Fruit fly (Drosophila melanogaster): ENCODE measurements around the gene CG10055.

CG10055 gene

dm6 chr3R:7138058-7138457 is 48.4 kb downstream of the CG10055 start:
- TF ChIP-seq EcR (GFP tag; optimal IDR thresholded peaks at IDR 0.05): no peak
- TF ChIP-seq CG4496 (GFP tag; IDR thresholded peaks at IDR 0.05): no peak
- TF ChIP-seq CG13204 (GFP tag; optimal IDR thresholded peaks at IDR 0.05): no peak
- no peak for TF ChIP-seq CG32121 (GFP tag; IDR thresholded peaks at IDR 0.05)
- no peak for TF ChIP-seq Pif1A (GFP tag; optimal IDR thresholded peaks at IDR 0.05)
- TF ChIP-seq Snoo (tag; optimal IDR thresholded peaks at IDR 0.05): no peak

dm6 chr3R:7137207-7137606 is 49.3 kb downstream of the CG10055 start:
- no peak for TF ChIP-seq CG15710 (tag; optimal IDR thresholded peaks at IDR 0.05)

- TF ChIP-seq CG8301 (tag; optimal IDR thresholded peaks at IDR 0.05): no peak
- no peak for TF ChIP-seq D1 (tag; optimal IDR thresholded peaks at IDR 0.05)
- TF ChIP-seq Pif1B (GFP tag; optimal IDR thresholded peaks at IDR 0.05): no peak
- TF ChIP-seq gl (tag; optimal IDR thresholded peaks at IDR 0.05): no peak
- TF ChIP-seq CG32121 (GFP tag; IDR thresholded peaks at IDR 0.05): no peak
- TF ChIP-seq Ets98B (GFP tag; IDR thresholded peaks at IDR 0.05): no peak
- no peak for TF ChIP-seq rn (GFP tag; IDR thresholded peaks at IDR 0.05)
- TF ChIP-seq Pif1A (GFP tag; optimal IDR thresholded peaks at IDR 0.05): no peak
- no peak for TF ChIP-seq CG15710 (tag; optimal IDR thresholded peaks at IDR 0.05)
- no peak for TF ChIP-seq CG4496 (GFP tag; IDR thresholded peaks at IDR 0.05)
- no peak for TF ChIP-seq fd96Ca (GFP tag; IDR thresholded peaks at IDR 0.05)
- TF ChIP-seq CG9948 (tag; optimal IDR thresholded peaks at IDR 0.05): no peak
- TF ChIP-seq CG17806 (tag; optimal IDR thresholded peaks at IDR 0.05): no peak
- TF ChIP-seq CG14655 (GFP tag; optimal IDR thresholded peaks at IDR 0.05): no peak
- no peak for TF ChIP-seq CG34367 (tag; optimal IDR thresholded peaks at IDR 0.05)
Measured at dm6 chr3R:7135881-7136280, 50.6 kb downstream of the CG10055 start, which contains the start of gene Fer1. Gene Fer1, plus strand, starts transcription at chr3R:7136206.

- TF ChIP-seq CG12605 (GFP tag; IDR thresholded peaks at IDR 0.05) (no peak), CG15710 (tag; optimal IDR thresholded peaks at IDR 0.05) (no peak), EcR (GFP tag; optimal IDR thresholded peaks at IDR 0.05) (no peak), D1 (tag; optimal IDR thresholded peaks at IDR 0.05) (no peak), CG8159 (tag; optimal IDR thresholded peaks at IDR 0.05) (no peak), CG13204 (GFP tag; optimal IDR thresholded peaks at IDR 0.05) (no peak), fd96Ca (GFP tag; IDR thresholded peaks at IDR 0.05) (no peak), CG8301 (tag; optimal IDR thresholded peaks at IDR 0.05) (no peak), CG17806 (tag; optimal IDR thresholded peaks at IDR 0.05) (no peak), CG14655 (GFP tag; optimal IDR thresholded peaks at IDR 0.05) (no peak), CG32121 (GFP tag; IDR thresholded peaks at IDR 0.05) (no peak), Ets98B (GFP tag; IDR thresholded peaks at IDR 0.05) (no peak)
Measured at dm6 chr3R:7134715-7135505, 51.6 kb downstream of the CG10055 start.

Measured in whole organism, pupa.